Fruit fly (Drosophila melanogaster) whole organism, prepupa: ENCODE results near the gene CG9550.

Experiments
- Blimp-1 ChIP-seq: fragments of 200-800 bp; sonication (Bioruptor generic); optimal IDR thresholded peaks from 3 replicates; lab custom pipeline; 2017; ENCODE audit warnings: missing biosample characterization, missing genetic modification characterization, mild to moderate bottlenecking, moderate library complexity, missing genetic modification reagents
- CG10669 ChIP-seq: fragments of 200-800 bp; sonication (Bioruptor generic); optimal IDR thresholded peaks from 3 replicates; lab custom pipeline; 2018; ENCODE audit warnings: missing biosample characterization, mild to moderate bottlenecking, missing genetic modification characterization, moderate library complexity
- CG11294 ChIP-seq: fragments of 200-800 bp; sonication (Bioruptor generic); IDR thresholded peaks from 2 replicates; pipeline ENCODE4 v1.3.6; 2022; ENCODE audit warnings: missing biosample characterization, missing genetic modification characterization
- CG11902 ChIP-seq: fragments of 200-800 bp; sonication (Bioruptor generic); optimal IDR thresholded peaks from 3 replicates; lab custom pipeline; 2016; ENCODE audit warnings: missing biosample characterization, missing genetic modification characterization
- CG1621 ChIP-seq: fragments of 200-800 bp; sonication (Bioruptor generic); optimal IDR thresholded peaks from 3 replicates; lab custom pipeline; 2018; ENCODE audit warnings: missing biosample characterization, mild to moderate bottlenecking, missing genetic modification characterization
- CG31627 ChIP-seq: fragments of 200-800 bp; sonication (Bioruptor generic); optimal IDR thresholded peaks from 3 replicates; lab custom pipeline; 2016; ENCODE audit warnings: missing biosample characterization, missing genetic modification characterization
- CG34406 ChIP-seq: fragments of 200-800 bp; sonication (Bioruptor generic); optimal IDR thresholded peaks from 3 replicates; lab custom pipeline; 2016; ENCODE audit warnings: missing biosample characterization, missing genetic modification characterization
- CG3919 ChIP-seq: fragments of 200-800 bp; sonication (Bioruptor generic); optimal IDR thresholded peaks from 3 replicates; lab custom pipeline; 2016; ENCODE audit warnings: missing biosample characterization, missing genetic modification characterization
- CG6163 ChIP-seq: fragments of 200-800 bp; sonication (Bioruptor generic); IDR thresholded peaks from 3 replicates; pipeline ENCODE4 v1.3.6; 2022; ENCODE audit warnings: missing biosample characterization, missing genetic modification characterization
- CG6276 ChIP-seq: fragments of 200-800 bp; sonication (Bioruptor generic); optimal IDR thresholded peaks from 2 replicates; lab custom pipeline; 2017; ENCODE audit warnings: missing biosample characterization, mild to moderate bottlenecking, missing genetic modification characterization
- CG6792 ChIP-seq: fragments of 200-800 bp; sonication (Bioruptor generic); optimal IDR thresholded peaks from 3 replicates; lab custom pipeline; 2016; ENCODE audit warnings: missing biosample characterization, missing genetic modification characterization
- CG6854 ChIP-seq: fragments of 200-800 bp; sonication (Bioruptor generic); optimal IDR thresholded peaks from 2 replicates; lab custom pipeline; 2017; ENCODE audit warnings: missing biosample characterization, mild to moderate bottlenecking, missing genetic modification characterization
- CG7368 ChIP-seq: fragments of 200-800 bp; sonication (Bioruptor generic); optimal IDR thresholded peaks from 3 replicates; lab custom pipeline; 2016; ENCODE audit warnings: missing biosample characterization, missing genetic modification characterization
- CG8319 ChIP-seq: fragments of 200-800 bp; sonication (Bioruptor generic); optimal IDR thresholded peaks from 3 replicates; lab custom pipeline; 2016; ENCODE audit warnings: missing biosample characterization, missing genetic modification characterization
- Eip75B ChIP-seq: fragments of 200-800 bp; sonication (Bioruptor generic); optimal IDR thresholded peaks from 3 replicates; lab custom pipeline; 2016; ENCODE audit warnings: missing biosample characterization, missing genetic modification characterization
- Eip78C ChIP-seq: fragments of 200-800 bp; sonication (Bioruptor generic); peaks from one replicate; lab custom pipeline; 2016; ENCODE audit warnings: missing biosample characterization, missing genetic modification characterization
- Ets21C ChIP-seq: fragments of 200-800 bp; sonication (Bioruptor generic); optimal IDR thresholded peaks from 3 replicates; lab custom pipeline; 2016; ENCODE audit warnings: missing biosample characterization, missing genetic modification characterization
- Hr39 ChIP-seq: fragments of 200-800 bp; sonication (Bioruptor generic); optimal IDR thresholded peaks from 2 replicates; lab custom pipeline; 2016; ENCODE audit warnings: missing biosample characterization, missing genetic modification characterization
- Hr4 ChIP-seq: fragments of 200-800 bp; sonication (Bioruptor generic); optimal IDR thresholded peaks from 3 replicates; lab custom pipeline; 2016; ENCODE audit warnings: missing biosample characterization, missing genetic modification characterization
- Lpt ChIP-seq: fragments of 200-800 bp; sonication (Bioruptor generic); optimal IDR thresholded peaks from 3 replicates; lab custom pipeline; 2016; ENCODE audit warnings: missing biosample characterization, missing genetic modification characterization
- Met ChIP-seq: fragments of 200-800 bp; sonication (Bioruptor generic); optimal IDR thresholded peaks from 3 replicates; lab custom pipeline; 2016; ENCODE audit warnings: missing biosample characterization, missing genetic modification characterization
- OdsH ChIP-seq: fragments of 200-800 bp; sonication (Bioruptor generic); optimal IDR thresholded peaks from 3 replicates; lab custom pipeline; 2016; ENCODE audit warnings: missing biosample characterization, missing genetic modification characterization
- Sox102F ChIP-seq: fragments of 200-800 bp; sonication (Bioruptor generic); optimal IDR thresholded peaks from 2 replicates; lab custom pipeline; 2016; ENCODE audit warnings: missing biosample characterization, mild to moderate bottlenecking, missing genetic modification characterization
- Sox14 ChIP-seq: fragments of 200-800 bp; sonication (Bioruptor generic); optimal IDR thresholded peaks from 3 replicates; lab custom pipeline; 2016; ENCODE audit warnings: missing biosample characterization, missing genetic modification characterization
- Sox15 ChIP-seq: fragments of 200-800 bp; sonication (Bioruptor generic); optimal IDR thresholded peaks from 3 replicates; lab custom pipeline; 2016; ENCODE audit warnings: missing biosample characterization, missing genetic modification characterization
- cyc ChIP-seq: fragments of 200-800 bp; sonication (Bioruptor generic); optimal IDR thresholded peaks from 3 replicates; lab custom pipeline; 2016; ENCODE audit warnings: missing biosample characterization, missing genetic modification characterization
- eg ChIP-seq: fragments of 200-800 bp; sonication (Bioruptor generic); IDR thresholded peaks from 3 replicates; pipeline ENCODE4 v1.3.6; 2022; ENCODE audit warnings: missing biosample characterization, missing genetic modification characterization
- esn ChIP-seq: fragments of 200-800 bp; sonication (Bioruptor generic); optimal IDR thresholded peaks from 2 replicates; lab custom pipeline; 2016; ENCODE audit warnings: missing biosample characterization, mild to moderate bottlenecking, missing genetic modification characterization, moderate library complexity
- fkh ChIP-seq: fragments of 200-800 bp; sonication (Bioruptor generic); optimal IDR thresholded peaks from 3 replicates; lab custom pipeline; 2017; ENCODE audit warnings: missing biosample characterization, mild to moderate bottlenecking, missing genetic modification characterization, moderate library complexity
- pdm3 ChIP-seq: fragments of 200-800 bp; sonication (Bioruptor generic); optimal IDR thresholded peaks from 3 replicates; lab custom pipeline; 2016; ENCODE audit warnings: missing biosample characterization, missing genetic modification characterization
- ss ChIP-seq, 2 experiments: fragments of 200-800 bp; sonication (Bioruptor generic); optimal IDR thresholded peaks; 2 replicates in 1 of 2; 3 replicates in 1 of 2; lab custom pipeline; 2017 to 2018; ENCODE audit warnings: mild to moderate bottlenecking in 2 of 2, missing biosample characterization in 2 of 2, missing genetic modification characterization in 2 of 2, moderate library complexity in 1 of 2
- svp ChIP-seq: fragments of 200-800 bp; sonication (Bioruptor generic); peaks from one replicate; lab custom pipeline; 2016; ENCODE audit warnings: missing biosample characterization, missing genetic modification characterization
- vri ChIP-seq: fragments of 200-800 bp; sonication (Bioruptor generic); optimal IDR thresholded peaks from 3 replicates; lab custom pipeline; 2016; ENCODE audit warnings: missing biosample characterization, mild to moderate bottlenecking, missing genetic modification characterization

CG9550 gene

DNA sequence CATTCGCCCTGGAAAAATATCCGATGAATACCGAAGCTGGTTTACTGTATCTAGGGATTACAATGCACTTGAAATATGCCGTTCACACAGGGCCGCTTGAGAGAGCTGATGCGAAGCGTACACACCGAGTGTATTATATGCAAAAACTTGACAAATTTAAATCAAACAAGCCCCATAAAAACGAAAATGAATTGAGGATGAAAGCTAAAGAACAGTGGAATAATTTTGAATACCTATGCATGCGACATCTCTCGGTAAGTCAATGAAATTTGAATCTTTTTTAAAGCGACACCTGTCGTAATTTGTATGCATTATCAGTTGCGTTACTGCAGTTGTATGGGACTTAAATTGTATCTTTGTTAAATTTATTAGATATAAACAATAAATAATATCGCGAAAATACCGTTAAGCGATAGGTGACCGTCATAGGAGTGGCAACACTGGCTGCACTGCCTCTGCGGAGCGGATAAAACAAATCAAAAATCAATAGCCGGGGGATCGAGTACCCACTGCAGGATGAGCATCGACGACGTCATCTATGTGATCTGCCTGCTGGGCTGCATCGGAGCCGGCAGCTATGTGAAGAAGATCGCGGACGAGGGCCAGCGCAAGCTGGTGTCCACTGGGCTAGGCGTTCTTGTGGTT lies 40.8 kb upstream of the CG9550 start, which contains the start of gene frj (continued):
- TF ChIP-seq CG34406 (GFP tag; lab: Kevin White, UChicago) (peak; percentile 29), CG6854 (GFP tag; lab: Kevin White, UChicago) (no peak), cyc (GFP tag; lab: Kevin White, UChicago) (peak; percentile 73), esn (GFP tag; lab: Kevin White, UChicago) (peak; percentile 59), CG6163 (GFP tag; lab: Robert Waterston, UW) (peak; percentile 52), CG7368 (GFP tag; lab: Kevin White, UChicago) (no peak), Sox15 (peak; percentile 64), Blimp-1 (GFP tag; lab: Kevin White, UChicago) (no peak), OdsH (peak; percentile 66), CG3919 (GFP tag; lab: Kevin White, UChicago) (peak; percentile 53), CG6276 (GFP tag; lab: Kevin White, UChicago) (no peak), svp (peak; percentile 72), Eip75B (peak; percentile 44), CG6792 (GFP tag; lab: Kevin White, UChicago) (peak; percentile 7), Hr4 (GFP tag; lab: Kevin White, UChicago) (peak; percentile 63), CG10669 (GFP tag; lab: Kevin White, UChicago) (peak; percentile 36), CG11902 (GFP tag; lab: Kevin White, UChicago) (peak; percentile 65), Ets21C (GFP tag; lab: Kevin White, UChicago) (peak; percentile 63), CG31627 (GFP tag; lab: Kevin White, UChicago) (peak; percentile 77), CG8319 (GFP tag; lab: Kevin White, UChicago) (peak; percentile 7)

DNA sequence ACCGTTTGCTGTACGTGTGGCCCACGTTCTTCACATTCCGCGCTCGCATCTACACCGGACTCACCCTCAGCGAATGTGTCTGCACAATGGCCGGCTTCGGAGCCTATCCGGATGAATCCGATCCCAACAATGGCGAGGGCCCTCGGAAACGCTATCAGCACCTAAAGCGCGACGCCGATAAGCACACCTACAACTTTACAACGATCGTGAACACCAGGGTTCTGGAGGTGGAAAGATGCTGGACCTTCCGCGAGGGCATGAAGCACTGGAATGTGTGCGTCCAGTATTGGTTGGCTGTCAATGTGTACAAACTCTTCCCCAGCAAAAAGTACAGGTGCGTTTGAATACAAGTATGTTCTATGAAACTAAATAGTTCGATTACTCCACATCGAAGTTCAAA lies 39.3 kb upstream of the CG9550 start:
- TF ChIP-seq Lpt (GFP tag; lab: Kevin White, UChicago) (no peak), CG11294 (GFP tag; lab: Robert Waterston, UW) (no peak), CG34406 (GFP tag; lab: Kevin White, UChicago) (no peak), esn (GFP tag; lab: Kevin White, UChicago) (no peak), eg (GFP tag; lab: Robert Waterston, UW) (no peak), pdm3 (GFP tag; lab: Kevin White, UChicago) (no peak), svp (peak; percentile 97), fkh (GFP tag; lab: Kevin White, UChicago) (no peak), Sox102F (GFP tag; lab: Kevin White, UChicago) (no peak), Hr39 (GFP tag; lab: Kevin White, UChicago) (no peak), Sox14 (GFP tag; lab: Kevin White, UChicago) (peak; percentile 24)

DNA sequence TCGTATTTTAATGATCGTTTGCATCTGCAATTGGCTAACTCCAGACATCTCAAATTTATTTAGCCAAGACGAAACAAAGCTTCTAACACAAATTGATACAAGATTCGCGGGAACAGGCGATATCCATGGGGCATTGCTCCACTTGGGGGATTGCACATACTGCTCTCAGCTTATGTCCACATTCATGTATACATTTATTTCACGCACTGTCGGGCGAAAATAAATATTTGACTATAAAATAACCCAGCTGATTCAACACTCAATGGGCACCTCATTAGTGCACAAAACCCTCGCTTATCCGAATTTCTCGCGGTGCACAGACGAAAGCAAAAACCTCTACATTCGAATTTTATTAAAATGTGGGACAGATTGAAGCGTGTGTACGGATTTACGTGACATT lies 35.4 kb upstream of the CG9550 start:
- TF ChIP-seq esn (GFP tag; lab: Kevin White, UChicago), result peak; percentile 14
- TF ChIP-seq fkh (GFP tag; lab: Kevin White, UChicago), result peak; percentile 70
- TF ChIP-seq Eip78C (GFP tag; lab: Kevin White, UChicago), result peak; percentile 68
- peak; percentile 38 for TF ChIP-seq vri (GFP tag; lab: Kevin White, UChicago)
- peak; percentile 59 for TF ChIP-seq svp
- no peak for TF ChIP-seq Sox15
- TF ChIP-seq CG11902 (GFP tag; lab: Kevin White, UChicago), result no peak
- TF ChIP-seq Met, result peak; percentile 9
- peak; percentile 2 for TF ChIP-seq CG3919 (GFP tag; lab: Kevin White, UChicago)

DNA sequence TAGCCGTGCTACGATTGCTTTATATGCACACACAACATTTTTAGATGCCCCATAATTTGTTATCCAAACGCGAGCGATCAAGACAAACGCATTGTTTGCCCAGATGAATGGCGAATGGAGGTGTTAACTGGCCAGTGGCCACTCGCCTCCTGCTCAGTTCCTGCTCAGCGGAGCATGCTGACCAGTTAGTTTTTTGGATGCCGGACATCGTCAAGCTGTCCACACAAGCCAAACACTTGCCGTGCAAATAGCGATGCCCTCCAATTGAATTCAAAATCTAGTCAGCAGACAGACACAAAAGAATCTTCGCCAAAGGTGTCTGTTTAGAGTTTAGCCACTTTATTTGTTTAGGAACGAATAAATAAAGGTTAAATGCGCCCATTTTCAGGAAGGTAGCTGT lies 34.6 kb upstream of the CG9550 start:
- TF ChIP-seq Hr4 (GFP tag; lab: Kevin White, UChicago) (no peak), Hr39 (GFP tag; lab: Kevin White, UChicago) (no peak), fkh (GFP tag; lab: Kevin White, UChicago) (peak; percentile 79)

DNA sequence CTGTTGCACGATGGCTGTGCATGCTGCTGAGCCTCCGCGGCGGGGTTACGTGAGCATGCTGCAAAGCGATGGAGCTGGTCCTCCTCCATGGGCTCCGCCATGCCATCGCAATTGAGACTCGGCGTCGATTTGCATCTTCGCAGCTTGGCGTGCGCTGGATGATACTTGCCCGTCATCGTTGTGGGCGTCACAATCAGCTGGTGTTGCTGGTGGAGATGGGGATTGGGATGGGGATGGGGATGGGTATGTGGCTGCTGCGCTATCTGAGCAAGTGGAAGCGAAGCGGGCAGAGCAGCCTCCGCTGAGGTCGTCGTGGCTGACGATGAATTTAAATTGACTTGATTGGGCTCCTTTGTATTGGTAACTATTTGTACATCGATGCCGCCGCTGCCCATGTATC lies 33.5 kb upstream of the CG9550 start:
- TF ChIP-seq CG11294 (GFP tag; lab: Robert Waterston, UW), result 0 out of 2 replicates have a peak, but pooled peaks have one; percentile 1
- 0 out of 3 replicates have a peak, but pooled peaks have one; percentile 9 for TF ChIP-seq eg (GFP tag; lab: Robert Waterston, UW)
- no peak for TF ChIP-seq vri (GFP tag; lab: Kevin White, UChicago)
- TF ChIP-seq ss (GFP tag; optimal IDR thresholded peaks at IDR 0.05; lab: Kevin White, UChicago), result peak in 1 of 2 experiments; percentile 27
- peak; percentile 96 for TF ChIP-seq svp
- no peak for TF ChIP-seq CG34406 (GFP tag; lab: Kevin White, UChicago)
- TF ChIP-seq CG1621 (tag; lab: Kevin White, UChicago), result peak; percentile 31
- peak; percentile 54 for TF ChIP-seq Eip78C (GFP tag; lab: Kevin White, UChicago)
- TF ChIP-seq, all 60 proteins: peak for 6
